Worm (Caenorhabditis elegans) whole organism, L2 larva: Measurements from ENCODE around the gene F56A8.5.

Experiments used
- F13H6.1 ChIP-seq: sonication (generic microtip); optimal IDR thresholded peaks from 2 replicates; lab custom pipeline; 2016; ENCODE audit warnings: missing genetic modification characterization, missing compliant biosample characterization
- R02D3.7 ChIP-seq: fragments of 150-350 bp; optimal IDR thresholded peaks from 2 replicates; lab custom pipeline; 2014; ENCODE audit warnings: missing biosample characterization, missing genetic modification characterization
- ZK546.5 ChIP-seq: sonication (generic microtip); optimal IDR thresholded peaks from 2 replicates; lab custom pipeline; 2017; ENCODE audit warnings: missing biosample characterization, missing genetic modification characterization
- alr-1 ChIP-seq: fragments of 150-350 bp; optimal IDR thresholded peaks from 2 replicates; lab custom pipeline; 2014; ENCODE audit warnings: missing biosample characterization, missing genetic modification characterization
- ama-1 ChIP-seq: fragments of 150-350 bp; optimal IDR thresholded peaks from 2 replicates; lab custom pipeline; 2018; ENCODE audit warnings: inconsistent platforms
- blmp-1 ChIP-seq: sonication (generic microtip); optimal IDR thresholded peaks from 2 replicates; lab custom pipeline; 2017; ENCODE audit warnings: missing genetic modification characterization, mild to moderate bottlenecking, missing compliant biosample characterization, antibody characterized with exemption, moderate library complexity; ENCODE audit not compliant: insufficient read depth
- ceh-82 ChIP-seq: fragments of 150-350 bp; optimal IDR thresholded peaks from 2 replicates; lab custom pipeline; 2014; ENCODE audit warnings: missing biosample characterization, missing genetic modification characterization
- crh-2 ChIP-seq: sonication (generic microtip); optimal IDR thresholded peaks from 2 replicates; lab custom pipeline; 2017; ENCODE audit warnings: missing biosample characterization, missing genetic modification characterization
- dmd-4 ChIP-seq: sonication (generic microtip); optimal IDR thresholded peaks from 2 replicates; lab custom pipeline; 2017; ENCODE audit warnings: missing biosample characterization, missing genetic modification characterization
- elt-1 ChIP-seq: fragments of 150-350 bp; optimal IDR thresholded peaks from 2 replicates; lab custom pipeline; 2014; ENCODE audit warnings: missing biosample characterization, missing genetic modification characterization
- elt-3 ChIP-seq: sonication (generic microtip); optimal IDR thresholded peaks from 2 replicates; lab custom pipeline; 2017; ENCODE audit warnings: missing biosample characterization, missing genetic modification characterization
- fos-1 ChIP-seq: fragments of 150-350 bp; optimal IDR thresholded peaks from 2 replicates; lab custom pipeline; 2014; ENCODE audit warnings: missing biosample characterization, missing genetic modification characterization
- gmeb-1 ChIP-seq: fragments of 150-350 bp; optimal IDR thresholded peaks from 2 replicates; lab custom pipeline; 2014; ENCODE audit warnings: missing biosample characterization, missing genetic modification characterization
- lin-13 ChIP-seq: fragments of 150-350 bp; optimal IDR thresholded peaks from 2 replicates; lab custom pipeline; 2014; ENCODE audit warnings: missing biosample characterization, missing genetic modification reagents, missing genetic modification characterization
- lin-39 ChIP-seq: fragments of 150-350 bp; optimal IDR thresholded peaks from 2 replicates; lab custom pipeline; 2014; ENCODE audit warnings: missing biosample characterization, missing genetic modification reagents, missing genetic modification characterization
- lsy-2 ChIP-seq, 2 experiments: fragments of 150-350 bp in 1 of 2; sonication (generic microtip) in 1 of 2; optimal IDR thresholded peaks; 2 replicates each; lab custom pipeline; 2014 to 2017; ENCODE audit warnings: missing biosample characterization in 2 of 2, missing genetic modification characterization in 2 of 2
- mab-5 ChIP-seq: fragments of 150-350 bp; optimal IDR thresholded peaks from 2 replicates; lab custom pipeline; 2014; ENCODE audit warnings: missing biosample characterization, missing genetic modification characterization
- mbf-1 ChIP-seq: sonication (generic microtip); optimal IDR thresholded peaks from 2 replicates; lab custom pipeline; 2017; ENCODE audit warnings: missing biosample characterization, missing genetic modification characterization
- mdl-1 ChIP-seq, 2 experiments: fragments of 150-350 bp in 1 of 2; sonication (generic microtip) in 1 of 2; optimal IDR thresholded peaks; 2 replicates each; lab custom pipeline; 2017; ENCODE audit warnings: missing biosample characterization in 2 of 2, missing genetic modification characterization in 2 of 2
- nhr-11 ChIP-seq: fragments of 150-350 bp; optimal IDR thresholded peaks from 2 replicates; lab custom pipeline; 2014; ENCODE audit warnings: missing biosample characterization, missing genetic modification characterization
- nhr-129 ChIP-seq: fragments of 150-350 bp; optimal IDR thresholded peaks from 2 replicates; lab custom pipeline; 2014; ENCODE audit warnings: missing biosample characterization, missing genetic modification characterization
- nhr-21 ChIP-seq: fragments of 150-350 bp; optimal IDR thresholded peaks from 2 replicates; lab custom pipeline; 2014; ENCODE audit warnings: missing biosample characterization, missing genetic modification characterization
- nhr-23 ChIP-seq: fragments of 150-350 bp; optimal IDR thresholded peaks from 2 replicates; lab custom pipeline; 2014; ENCODE audit warnings: missing biosample characterization, missing genetic modification reagents, missing genetic modification characterization
- nhr-237 ChIP-seq: fragments of 150-350 bp; optimal IDR thresholded peaks from 2 replicates; lab custom pipeline; 2014; ENCODE audit warnings: missing biosample characterization, missing genetic modification characterization
- nhr-25 ChIP-seq: fragments of 150-350 bp; sonication (generic microtip); optimal IDR thresholded peaks from 3 replicates; lab custom pipeline; 2014; ENCODE audit warnings: missing biosample characterization, missing genetic modification characterization
- nhr-6 ChIP-seq: fragments of 150-350 bp; optimal IDR thresholded peaks from 2 replicates; lab custom pipeline; 2014; ENCODE audit warnings: missing biosample characterization, missing genetic modification characterization
- nhr-77 ChIP-seq: fragments of 150-350 bp; optimal IDR thresholded peaks from 2 replicates; lab custom pipeline; 2014; ENCODE audit warnings: missing biosample characterization, missing genetic modification characterization
- sem-4 ChIP-seq: fragments of 150-350 bp; optimal IDR thresholded peaks from 2 replicates; lab custom pipeline; 2014; ENCODE audit warnings: missing biosample characterization, missing genetic modification reagents, missing genetic modification characterization
- skn-1 ChIP-seq: sonication (generic microtip); optimal IDR thresholded peaks from 2 replicates; lab custom pipeline; 2017; ENCODE audit warnings: missing biosample characterization, missing genetic modification characterization
- sma-3 ChIP-seq: sonication (generic microtip); optimal IDR thresholded peaks from 2 replicates; lab custom pipeline; 2016; ENCODE audit warnings: missing genetic modification reagents, missing genetic modification characterization, missing compliant biosample characterization
- sma-9 ChIP-seq, 2 experiments: fragments of 150-350 bp in 1 of 2; sonication (generic microtip) in 1 of 2; optimal IDR thresholded peaks; 2 replicates each; lab custom pipeline; 2014 to 2016; ENCODE audit warnings: missing genetic modification characterization in 2 of 2, mild to moderate bottlenecking in 1 of 2, missing biosample characterization in 1 of 2, missing compliant biosample characterization in 1 of 2, missing genetic modification reagents in 1 of 2, moderate library complexity in 1 of 2
- snpc-4 ChIP-seq: fragments of 150-350 bp; optimal IDR thresholded peaks from 2 replicates; lab custom pipeline; 2014; ENCODE audit warnings: missing biosample characterization, missing genetic modification characterization
- unc-39 ChIP-seq: fragments of 150-350 bp; optimal IDR thresholded peaks from 2 replicates; lab custom pipeline; 2014; ENCODE audit warnings: missing biosample characterization, missing genetic modification characterization
- unc-55 ChIP-seq: fragments of 150-350 bp; sonication (generic microtip); optimal IDR thresholded peaks from 3 replicates; lab custom pipeline; 2014; ENCODE audit warnings: missing biosample characterization, missing genetic modification reagents, missing genetic modification characterization
- unc-62 ChIP-seq: fragments of 150-350 bp; optimal IDR thresholded peaks from 2 replicates; lab custom pipeline; 2014; ENCODE audit warnings: missing biosample characterization, missing genetic modification reagents, missing genetic modification characterization
- zag-1 ChIP-seq: fragments of 150-350 bp; optimal IDR thresholded peaks from 2 replicates; lab custom pipeline; 2014; ENCODE audit warnings: missing biosample characterization, missing genetic modification characterization
- ztf-1 ChIP-seq: fragments of 200-800 bp; sonication (Bioruptor generic); conservative IDR thresholded peaks from 2 replicates; pipeline ENCODE4 v1.3.6; 2022; ENCODE audit warnings: missing genetic modification characterization, missing compliant biosample characterization
- ztf-11 ChIP-seq: sonication (generic microtip); optimal IDR thresholded peaks from 2 replicates; lab custom pipeline; 2017; ENCODE audit warnings: missing biosample characterization, missing genetic modification characterization
- ztf-4 ChIP-seq: fragments of 150-350 bp; optimal IDR thresholded peaks from 2 replicates; lab custom pipeline; 2014; ENCODE audit warnings: missing biosample characterization, missing genetic modification characterization

F56A8.5 gene

DNA sequence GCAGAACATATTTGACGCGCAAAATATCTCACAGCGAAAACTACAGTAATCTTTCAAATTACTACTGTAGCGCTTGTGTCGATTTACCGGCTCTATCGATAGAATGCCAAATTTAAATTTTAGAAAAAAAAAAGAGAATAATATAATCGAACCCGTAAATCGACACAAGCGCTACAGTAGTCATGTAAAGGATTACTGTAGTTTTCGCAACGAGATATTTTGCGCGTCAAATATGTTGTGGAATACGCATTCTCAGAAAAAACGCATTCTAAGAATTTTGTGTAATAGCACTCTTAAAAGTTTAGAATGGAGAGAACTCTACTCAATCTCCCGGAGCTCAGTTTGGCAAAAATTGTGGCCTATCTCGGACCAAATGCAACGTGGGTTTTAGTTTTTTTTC lies at the start of gene F56A8.5:
F56A8.5 (plus strand) TSS at position 301 of the 400 bp plus-strand sequence.
- TF ChIP-seq lsy-2 (tag; optimal IDR thresholded peaks at IDR 0.05; lab: Kevin White, UChicago) (no peak), ztf-11 (no peak), blmp-1 (tag; lab: Kevin White, UChicago) (no peak), zag-1 (no peak)
- TF ChIP-seq, all 48 proteins: peak for 0

DNA sequence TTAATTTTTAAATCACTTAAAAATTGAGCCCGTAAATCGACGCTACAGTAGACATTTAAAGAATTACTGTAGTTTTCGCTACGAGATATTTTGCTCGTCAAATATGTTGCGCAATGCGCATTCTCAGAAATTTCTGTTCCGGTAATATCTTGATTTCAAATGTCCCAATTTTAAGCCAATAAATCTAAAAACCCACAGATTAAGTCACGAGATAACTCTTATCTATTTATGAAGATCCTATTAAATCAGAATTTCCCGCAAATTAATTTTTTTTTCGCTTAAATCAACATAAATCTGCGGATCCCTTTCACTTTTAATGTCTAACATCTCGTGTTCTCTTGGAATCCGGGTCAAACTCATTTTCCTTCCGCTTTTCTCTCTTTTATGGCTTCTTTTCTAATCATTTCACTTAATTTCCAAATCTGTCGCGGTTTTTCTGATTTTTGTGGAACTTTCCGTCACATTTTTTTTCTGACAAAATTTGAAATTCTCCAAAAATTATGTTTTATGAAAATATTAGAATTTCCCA lies 49.1 kb upstream of the F56A8.5 start:
- TF ChIP-seq unc-39 (tag; lab: Kevin White, UChicago) (no peak), unc-62 (no peak), ztf-11 (no peak), lin-13 (GFP tag; lab: Kevin White, UChicago) (no peak), snpc-4 (tag; lab: Kevin White, UChicago) (no peak), blmp-1 (tag; lab: Kevin White, UChicago) (peak; percentile 3), nhr-25 (no peak), elt-1 (no peak), ama-1 (lab: Kevin White, UChicago) (no peak), sem-4 (peak; percentile 72)

DNA sequence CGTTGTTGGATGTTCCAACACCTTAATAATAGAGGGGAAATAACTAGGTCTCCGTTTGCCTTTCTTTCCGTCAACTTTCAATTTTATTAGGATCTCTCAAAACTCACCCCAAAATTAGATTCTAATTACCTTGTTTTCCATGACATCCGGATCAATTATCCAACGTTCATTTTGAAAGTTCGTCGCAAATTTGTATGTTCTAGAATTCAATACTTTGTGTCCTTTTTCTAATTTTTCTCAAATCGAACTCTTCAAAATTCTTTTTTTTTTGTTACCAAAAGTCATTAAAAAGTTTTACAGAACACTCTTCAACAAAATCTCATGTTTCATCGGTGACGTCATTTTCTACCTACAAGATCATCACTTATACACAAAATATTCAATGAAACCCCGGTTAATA lies 42.9 kb upstream of the F56A8.5 start, which contains the start of gene Y43F4A.1:
Y43F4A.1 (plus strand) TSS at position 301 of the 400 bp plus-strand sequence.
- no peak for TF ChIP-seq zag-1
- no peak for TF ChIP-seq nhr-129 (tag; lab: Kevin White, UChicago)
- no peak for TF ChIP-seq crh-2 (tag; lab: Kevin White, UChicago)
- TF ChIP-seq ceh-82, result no peak
- no peak for TF ChIP-seq sma-9 (GFP tag; optimal IDR thresholded peaks at IDR 0.05; lab: Kevin White, UChicago)
- TF ChIP-seq sma-9 (tag; optimal IDR thresholded peaks at IDR 0.05; lab: Kevin White, UChicago), result no peak

- TF ChIP-seq ztf-1 (GFP tag; lab: Robert Waterston, UW) (no peak), unc-62 (no peak), gmeb-1 (peak; percentile 39), nhr-25 (peak; percentile 2), ceh-82 (no peak)
Measured at ce11 chrIII:13224395-13224794, 41.3 kb upstream of the F56A8.5 start.

- no peak for TF ChIP-seq dmd-4 (tag; lab: Kevin White, UChicago)
- no peak for TF ChIP-seq unc-55 (GFP tag; lab: Kevin White, UChicago)
- no peak for TF ChIP-seq ztf-11
- TF ChIP-seq nhr-23 (tag; lab: Kevin White, UChicago), result no peak
- TF ChIP-seq nhr-6, result no peak
- TF ChIP-seq snpc-4 (tag; lab: Kevin White, UChicago), result no peak
- no peak for TF ChIP-seq R02D3.7 (tag; lab: Kevin White, UChicago)
- TF ChIP-seq blmp-1 (tag; lab: Kevin White, UChicago), result no peak
- TF ChIP-seq nhr-77 (tag; lab: Kevin White, UChicago), result no peak
- no peak for TF ChIP-seq unc-62
- TF ChIP-seq mdl-1 (tag; optimal IDR thresholded peaks at IDR 0.05; lab: Kevin White, UChicago), result no peak
- TF ChIP-seq elt-1, result no peak
- TF ChIP-seq sem-4, result no peak
- TF ChIP-seq sma-3 (GFP tag; lab: Kevin White, UChicago), result peak; percentile 8
- TF ChIP-seq unc-39 (tag; lab: Kevin White, UChicago), result no peak
- TF ChIP-seq sma-9 (GFP tag; optimal IDR thresholded peaks at IDR 0.05; lab: Kevin White, UChicago), result peak; percentile 27
- no peak for TF ChIP-seq sma-9 (tag; optimal IDR thresholded peaks at IDR 0.05; lab: Kevin White, UChicago)
- TF ChIP-seq F13H6.1 (tag; lab: Kevin White, UChicago), result no peak
- no peak for TF ChIP-seq zag-1
- TF ChIP-seq skn-1, result no peak
- TF ChIP-seq ztf-4 (tag; lab: Kevin White, UChicago), result no peak
- TF ChIP-seq mab-5, result no peak
- TF ChIP-seq nhr-21 (tag; lab: Kevin White, UChicago), result no peak
- TF ChIP-seq fos-1 (tag; lab: Kevin White, UChicago), result peak; percentile 27
- no peak for TF ChIP-seq nhr-237
- peak; percentile 7 for TF ChIP-seq nhr-129 (tag; lab: Kevin White, UChicago)
- TF ChIP-seq lin-39, result no peak
- no peak for TF ChIP-seq elt-3 (tag; lab: Kevin White, UChicago)
- no peak for TF ChIP-seq ZK546.5
- no peak for TF ChIP-seq lsy-2 (tag; optimal IDR thresholded peaks at IDR 0.05; lab: Kevin White, UChicago)
- TF ChIP-seq gmeb-1, result peak; percentile 41
- TF ChIP-seq ama-1 (lab: Kevin White, UChicago), result no peak
- no peak for TF ChIP-seq mbf-1
- no peak for TF ChIP-seq alr-1
- no peak for TF ChIP-seq nhr-11 (tag; lab: Kevin White, UChicago)
- TF ChIP-seq crh-2 (tag; lab: Kevin White, UChicago), result no peak
Measured at ce11 chrIII:13225019-13225418, 40.6 kb upstream of the F56A8.5 start.
